Worm (Caenorhabditis elegans): ENCODE data around the gene C15C7.6.

ce11 chrX:3197319-3197718 lies 27.0 kb upstream of the C15C7.6 start:
- no peak for TF ChIP-seq ztf-11 (tag; optimal IDR thresholded peaks at IDR 0.05)
- no peak for TF ChIP-seq F49E8.2 (tag; optimal IDR thresholded peaks at IDR 0.05; ENCODE audit: borderline replicate concordance)
- TF ChIP-seq vab-7 (GFP tag; IDR thresholded peaks at IDR 0.05) = no peak
- TF ChIP-seq lin-1 (GFP tag; IDR thresholded peaks at IDR 0.05) = no peak
- TF ChIP-seq ZK337.2 (GFP tag; IDR thresholded peaks at IDR 0.05) = no peak
- TF ChIP-seq hmg-1.1 (GFP tag; IDR thresholded peaks at IDR 0.05) = no peak
- TF ChIP-seq ceh-82 (tag; optimal IDR thresholded peaks at IDR 0.05) = no peak
- no peak for TF ChIP-seq ces-1 (GFP tag; optimal IDR thresholded peaks at IDR 0.05)

Measured in whole organism, L4 larva.